Fruit fly (Drosophila melanogaster): Measurements from ENCODE around the gene Pxt.

Gene Pxt

DNA sequence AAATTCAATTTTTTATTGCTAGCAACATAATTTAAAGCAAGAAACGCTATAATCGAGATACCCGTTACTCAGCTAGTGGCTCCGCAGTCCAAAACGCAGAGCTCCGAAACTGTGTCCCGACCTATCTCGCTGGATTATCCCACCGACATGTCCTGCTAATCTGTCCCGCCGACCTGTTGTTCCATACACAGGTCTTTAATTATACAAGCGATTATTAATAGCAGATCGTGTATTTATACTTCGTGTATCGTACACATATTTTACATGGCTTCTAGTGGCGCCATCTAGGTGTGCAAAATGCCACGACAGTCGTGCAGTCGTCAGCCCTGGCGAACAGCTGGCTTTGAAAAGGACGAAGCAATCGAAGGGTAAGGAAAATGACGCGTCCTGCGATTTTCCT lies 14.0 kb downstream of the Pxt start, which contains the start of gene CG14321 (continued):
- TF ChIP-seq gcm (GFP tag; optimal IDR thresholded peaks at IDR 0.05) = no peak
- TF ChIP-seq mam (GFP tag; optimal IDR thresholded peaks at IDR 0.05) = no peak
- TF ChIP-seq CG8478 (optimal IDR thresholded peaks at IDR 0.05) = no peak
- peak; percentile 19 for TF ChIP-seq Xbp1 (GFP tag; optimal IDR thresholded peaks at IDR 0.05)
- TF ChIP-seq trh (GFP tag; optimal IDR thresholded peaks at IDR 0.05) = no peak
- TF ChIP-seq CG7271 (tag; optimal IDR thresholded peaks at IDR 0.05) = no peak
- no peak for TF ChIP-seq Hr3 (GFP tag; optimal IDR thresholded peaks at IDR 0.05)
- TF ChIP-seq Scr (GFP tag; IDR thresholded peaks at IDR 0.05; ENCODE audit: partially characterized antibody) = peak; percentile 59
- TF ChIP-seq p53 (GFP tag; optimal IDR thresholded peaks at IDR 0.05) = no peak
- peak; percentile 12 for TF ChIP-seq HmgD (GFP tag; optimal IDR thresholded peaks at IDR 0.05)
- TF ChIP-seq Lpt (GFP tag; optimal IDR thresholded peaks at IDR 0.05) = no peak
- TF ChIP-seq caup (GFP tag; optimal IDR thresholded peaks at IDR 0.05; ENCODE audit: severe bottlenecking) = no peak
- TF ChIP-seq BEAF-32 (GFP tag; optimal IDR thresholded peaks at IDR 0.05) = peak; percentile 19
- TF ChIP-seq pb (GFP tag; optimal IDR thresholded peaks at IDR 0.05) = no peak
- no peak for TF ChIP-seq Taf1 (GFP tag; IDR thresholded peaks at IDR 0.05)

DNA sequence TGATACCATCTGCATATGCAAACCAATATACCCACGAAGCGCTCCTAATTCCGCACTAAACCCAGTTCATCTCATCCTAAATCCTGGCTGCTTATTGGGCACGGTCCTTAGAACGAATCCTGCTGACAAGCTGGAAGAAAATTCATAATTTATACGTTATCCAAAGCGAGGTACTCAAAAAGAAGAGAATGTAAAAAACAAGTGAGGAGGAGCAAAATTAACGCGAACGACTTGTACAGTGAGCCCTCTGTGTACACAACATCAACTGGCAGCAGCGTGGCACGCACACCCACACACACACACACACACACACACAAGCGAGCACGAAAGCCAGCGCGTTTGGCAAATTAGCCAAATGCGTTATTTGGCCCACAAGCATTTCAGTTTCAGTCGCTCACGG lies 17.1 kb downstream of the Pxt start, which contains the start of gene TyrRII:
Gene TyrRII (plus strand): TSS at position 301 of the 400 bp plus-strand sequence.
- TF ChIP-seq maf-S (GFP tag; optimal IDR thresholded peaks at IDR 0.05) (no peak), CG3726 (GFP tag; IDR thresholded peaks at IDR 0.05) (no peak), Eip74EF (GFP tag; optimal IDR thresholded peaks at IDR 0.05) (no peak), CG10274 (GFP tag; optimal IDR thresholded peaks at IDR 0.05) (no peak), tna (GFP tag; IDR thresholded peaks at IDR 0.05; ENCODE audit: partially characterized antibody) (no peak), hth (optimal IDR thresholded peaks at IDR 0.05) (no peak)

- TF ChIP-seq Ets65A (GFP tag) = peak; percentile 19
- peak; percentile 9 for TF ChIP-seq zen (tag; optimal IDR thresholded peaks at IDR 0.05)
- no peak for TF ChIP-seq CG17328 (GFP tag; IDR thresholded peaks at IDR 0.05)
- peak; percentile 26 for TF ChIP-seq cg (GFP tag; optimal IDR thresholded peaks at IDR 0.05)
- no peak for TF ChIP-seq Doc3 (GFP tag; IDR thresholded peaks at IDR 0.05; ENCODE audit: partially characterized antibody)
- no peak for TF ChIP-seq CG1792 (GFP tag; optimal IDR thresholded peaks at IDR 0.05)
- no peak for TF ChIP-seq CG4360 (GFP tag; IDR thresholded peaks at IDR 0.05)
- no peak for TF ChIP-seq sna (GFP tag; IDR thresholded peaks at IDR 0.05; ENCODE audit: partially characterized antibody)
- TF ChIP-seq H2.0 (GFP tag; IDR thresholded peaks at IDR 0.05) = no peak
- no peak for TF ChIP-seq tll (GFP tag; optimal IDR thresholded peaks at IDR 0.05)
- peak; percentile 28 for TF ChIP-seq Med (GFP tag)
- no peak for TF ChIP-seq Mad (GFP tag; optimal IDR thresholded peaks at IDR 0.05)
- TF ChIP-seq gem (tag; optimal IDR thresholded peaks at IDR 0.05) = no peak
- no peak for TF ChIP-seq hth (optimal IDR thresholded peaks at IDR 0.05)
- peak; percentile 75 for TF ChIP-seq CTCF (GFP tag; optimal IDR thresholded peaks at IDR 0.05)
- TF ChIP-seq Spps (tag; optimal IDR thresholded peaks at IDR 0.05) = no peak
- TF ChIP-seq CG15696 (tag; optimal IDR thresholded peaks at IDR 0.05) = no peak
- no peak for TF ChIP-seq CG17802 (tag; optimal IDR thresholded peaks at IDR 0.05)
- no peak for TF ChIP-seq CG6689 (GFP tag; IDR thresholded peaks at IDR 0.05)
- TF ChIP-seq repo (GFP tag; optimal IDR thresholded peaks at IDR 0.05) = no peak
- TF ChIP-seq Tbp (GFP tag; optimal IDR thresholded peaks at IDR 0.05) = no peak
These were observed 23.3 kb downstream of the Pxt start for dm6 chr3R:17742542-17742941.

Data from whole organism, embryonic.